Worm (Caenorhabditis elegans) whole organism, L4 larva: Measurements from ENCODE around the gene F31D4.8.

Source experiments
- F10B5.3 ChIP-seq: sonication (generic microtip); optimal IDR thresholded peaks from 2 replicates; lab custom pipeline; 2016; ENCODE audit warnings: mild to moderate bottlenecking, missing genetic modification characterization, missing compliant biosample characterization
- F44E2.7 ChIP-seq: fragments of 200-800 bp; sonication (Bioruptor generic); IDR thresholded peaks from 2 replicates; pipeline ENCODE4 v2.1.2; 2022; ENCODE audit warnings: missing genetic modification characterization, missing compliant biosample characterization
- F49E8.2 ChIP-seq: sonication (generic microtip); optimal IDR thresholded peaks from 2 replicates; lab custom pipeline; 2016; ENCODE audit warnings: missing compliant biosample characterization, mild to moderate bottlenecking, missing genetic modification characterization, borderline replicate concordance
- R02D3.7 ChIP-seq: fragments of 150-350 bp; sonication (generic microtip); optimal IDR thresholded peaks from 3 replicates; lab custom pipeline; 2014; ENCODE audit warnings: missing biosample characterization, missing genetic modification characterization
- T26A8.4 ChIP-seq: fragments of 200-800 bp; sonication (Bioruptor generic); IDR thresholded peaks from 2 replicates; pipeline ENCODE4 v1.3.6; 2022; ENCODE audit warnings: missing genetic modification characterization, missing compliant biosample characterization
- Y48G9A.11 ChIP-seq: fragments of 200-800 bp; sonication (Bioruptor generic); IDR thresholded peaks from 2 replicates; pipeline ENCODE4 v1.3.6; 2022; ENCODE audit warnings: missing genetic modification reagents, missing genetic modification characterization, missing compliant biosample characterization
- ZK546.5 ChIP-seq, 2 experiments: sonication (generic microtip); optimal IDR thresholded peaks; 2 replicates each; lab custom pipeline; 2017; ENCODE audit warnings: missing biosample characterization in 2 of 2, missing genetic modification characterization in 2 of 2
- aly-2 ChIP-seq: sonication (generic microtip); optimal IDR thresholded peaks from 2 replicates; lab custom pipeline; 2018; ENCODE audit warnings: missing biosample characterization, missing genetic modification characterization
- ama-1 ChIP-seq: fragments of 150-350 bp; optimal IDR thresholded peaks from 2 replicates; lab custom pipeline; 2014; ENCODE audit warnings: inconsistent platforms, mixed read lengths
- arid-1 ChIP-seq: fragments of 200-800 bp; sonication (Bioruptor generic); conservative IDR thresholded peaks from 2 replicates; pipeline ENCODE4 v1.3.6; 2022; ENCODE audit warnings: missing genetic modification reagents, missing genetic modification characterization, missing compliant biosample characterization
- ceh-20 ChIP-seq: fragments of 200-800 bp; sonication (Bioruptor generic); IDR thresholded peaks from 2 replicates; pipeline ENCODE4 v1.3.6; 2022; ENCODE audit warnings: missing genetic modification reagents, missing genetic modification characterization, missing compliant biosample characterization
- ceh-32 ChIP-seq: sonication (generic microtip); optimal IDR thresholded peaks from 2 replicates; lab custom pipeline; 2016; ENCODE audit warnings: mild to moderate bottlenecking, missing genetic modification characterization, missing compliant biosample characterization; ENCODE audit not compliant: poor library complexity
- ceh-44 ChIP-seq: fragments of 200-800 bp; sonication (Bioruptor generic); IDR thresholded peaks from 2 replicates; pipeline ENCODE4 v1.3.6; 2022; ENCODE audit warnings: missing genetic modification reagents, missing genetic modification characterization, missing compliant biosample characterization
- ctbp-1 ChIP-seq: fragments of 200-800 bp; sonication (Bioruptor generic); IDR thresholded peaks from 2 replicates; pipeline ENCODE4 v1.3.6; 2022; ENCODE audit warnings: missing genetic modification reagents, missing genetic modification characterization, missing compliant biosample characterization
- dmd-6 ChIP-seq: fragments of 200-800 bp; sonication (Bioruptor generic); IDR thresholded peaks from 2 replicates; pipeline ENCODE4 v1.3.6; 2022; ENCODE audit warnings: missing genetic modification reagents, missing genetic modification characterization, missing compliant biosample characterization
- dmd-8 ChIP-seq: fragments of 200-800 bp; sonication (Bioruptor generic); IDR thresholded peaks from 2 replicates; pipeline ENCODE4 v1.3.6; 2022; ENCODE audit warnings: missing genetic modification characterization, missing compliant biosample characterization
- duxl-1 ChIP-seq: sonication (generic microtip); optimal IDR thresholded peaks from 2 replicates; lab custom pipeline; 2016; ENCODE audit warnings: mild to moderate bottlenecking, missing genetic modification characterization, moderate library complexity, missing compliant biosample characterization; ENCODE audit not compliant: poor library complexity
- egl-27 ChIP-seq: sonication (generic microtip); optimal IDR thresholded peaks from 3 replicates; lab custom pipeline; 2017; ENCODE audit warnings: missing biosample characterization, missing genetic modification reagents, missing genetic modification characterization
- gei-8 ChIP-seq: fragments of 200-800 bp; sonication (Bioruptor generic); optimal IDR thresholded peaks from 2 replicates; lab custom pipeline; 2018; ENCODE audit warnings: mild to moderate bottlenecking, missing genetic modification characterization, missing compliant biosample characterization
- hlh-11 ChIP-seq: fragments of 200-800 bp; sonication (Bioruptor generic); optimal IDR thresholded peaks from 2 replicates; lab custom pipeline; 2018; ENCODE audit warnings: mild to moderate bottlenecking, missing genetic modification characterization, missing compliant biosample characterization
- hlh-30 ChIP-seq: sonication (generic microtip); optimal IDR thresholded peaks from 2 replicates; lab custom pipeline; 2017; ENCODE audit warnings: antibody characterized with exemption, mild to moderate bottlenecking, missing genetic modification characterization, missing compliant biosample characterization; ENCODE audit not compliant: insufficient read depth
- lim-7 ChIP-seq: fragments of 200-800 bp; sonication (Bioruptor generic); IDR thresholded peaks from 2 replicates; pipeline ENCODE4 v1.3.6; 2022; ENCODE audit warnings: missing genetic modification characterization, missing compliant biosample characterization
- lin-15B ChIP-seq: fragments of 150-350 bp; sonication (generic microtip); optimal IDR thresholded peaks from 3 replicates; lab custom pipeline; 2014; ENCODE audit warnings: missing biosample characterization, missing genetic modification characterization
- lin-29 ChIP-seq: fragments of 200-800 bp; sonication (Bioruptor generic); IDR thresholded peaks from 2 replicates; pipeline ENCODE4 v1.3.6; 2022; ENCODE audit warnings: missing genetic modification reagents, missing genetic modification characterization, missing compliant biosample characterization
- lin-38 ChIP-seq: fragments of 200-800 bp; sonication (Bioruptor generic); IDR thresholded peaks from 2 replicates; pipeline ENCODE4 v1.3.6; 2022; ENCODE audit warnings: missing genetic modification reagents, missing genetic modification characterization, missing compliant biosample characterization
- madf-5 ChIP-seq, 2 experiments: fragments of 200-800 bp; sonication (Bioruptor generic); IDR thresholded peaks; 2 replicates each; pipeline ENCODE4 v1.3.6; 2022; ENCODE audit warnings: missing compliant biosample characterization in 2 of 2, missing genetic modification characterization in 2 of 2
- mdl-1 ChIP-seq, 2 experiments: fragments of 150-350 bp in 1 of 2; sonication (generic microtip) in 1 of 2; optimal IDR thresholded peaks; 2 replicates each; lab custom pipeline; 2014 to 2017; ENCODE audit warnings: missing biosample characterization in 2 of 2, missing genetic modification characterization in 2 of 2
- mdt-29 ChIP-seq: fragments of 200-800 bp; sonication (Bioruptor generic); IDR thresholded peaks from 2 replicates; pipeline ENCODE4 v1.3.6; 2022; ENCODE audit warnings: missing genetic modification reagents, missing genetic modification characterization, missing compliant biosample characterization
- mep-1 ChIP-seq: fragments of 150-350 bp; sonication (generic microtip); optimal IDR thresholded peaks from 3 replicates; lab custom pipeline; 2014; ENCODE audit warnings: missing biosample characterization, missing genetic modification characterization
- mes-2 ChIP-seq: sonication (generic microtip); optimal IDR thresholded peaks from 2 replicates; lab custom pipeline; 2016; ENCODE audit warnings: missing genotype, mild to moderate bottlenecking, missing genetic modification characterization, missing compliant biosample characterization; ENCODE audit not compliant: poor library complexity, severe bottlenecking
- mxl-3 ChIP-seq: fragments of 200-800 bp; sonication (Bioruptor generic); optimal IDR thresholded peaks from 2 replicates; lab custom pipeline; 2018; ENCODE audit warnings: mild to moderate bottlenecking, missing genetic modification characterization, missing compliant biosample characterization
- nhr-10 ChIP-seq: fragments of 150-350 bp; optimal IDR thresholded peaks from 2 replicates; lab custom pipeline; 2014; ENCODE audit warnings: missing biosample characterization, missing genetic modification characterization
- nhr-102 ChIP-seq: sonication (generic microtip); optimal IDR thresholded peaks from 2 replicates; lab custom pipeline; 2016; ENCODE audit warnings: mild to moderate bottlenecking, missing genetic modification characterization, moderate library complexity, missing compliant biosample characterization
- nhr-111 ChIP-seq: fragments of 200-800 bp; sonication (Bioruptor generic); optimal IDR thresholded peaks from 2 replicates; lab custom pipeline; 2018; ENCODE audit warnings: mild to moderate bottlenecking, missing genetic modification characterization, missing compliant biosample characterization
- nhr-25 ChIP-seq: sonication (generic microtip); optimal IDR thresholded peaks from 2 replicates; lab custom pipeline; 2017; ENCODE audit warnings: missing genetic modification characterization, mild to moderate bottlenecking, missing compliant biosample characterization, antibody characterized with exemption, moderate library complexity, borderline replicate concordance; ENCODE audit not compliant: insufficient read depth
- nhr-42 ChIP-seq: fragments of 200-800 bp; sonication (Bioruptor generic); IDR thresholded peaks from 2 replicates; pipeline ENCODE4 v1.3.6; 2022; ENCODE audit warnings: missing genetic modification characterization, missing compliant biosample characterization
- nhr-48 ChIP-seq: sonication (generic microtip); optimal IDR thresholded peaks from 2 replicates; lab custom pipeline; 2016; ENCODE audit warnings: mild to moderate bottlenecking, missing genetic modification characterization, missing compliant biosample characterization
- nhr-6 ChIP-seq: fragments of 150-350 bp; optimal IDR thresholded peaks from 2 replicates; lab custom pipeline; 2014; ENCODE audit warnings: missing biosample characterization, missing genetic modification characterization
- nhr-76 ChIP-seq: fragments of 150-350 bp; optimal IDR thresholded peaks from 2 replicates; lab custom pipeline; 2014; ENCODE audit warnings: missing biosample characterization, missing genetic modification characterization
- rbr-2 ChIP-seq: sonication (generic microtip); optimal IDR thresholded peaks from 2 replicates; lab custom pipeline; 2016; ENCODE audit warnings: missing genotype, missing genetic modification characterization, missing compliant biosample characterization
- sdz-12 ChIP-seq: fragments of 200-800 bp; sonication (Bioruptor generic); optimal IDR thresholded peaks from 2 replicates; lab custom pipeline; 2018; ENCODE audit warnings: mild to moderate bottlenecking, missing genetic modification characterization, missing compliant biosample characterization
- skn-1 ChIP-seq: fragments of 150-350 bp; optimal IDR thresholded peaks from 2 replicates; lab custom pipeline; 2014; ENCODE audit warnings: missing biosample characterization, missing genetic modification characterization
- spr-1 ChIP-seq: sonication (generic microtip); optimal IDR thresholded peaks from 2 replicates; lab custom pipeline; 2016; ENCODE audit warnings: mild to moderate bottlenecking, missing genetic modification characterization, missing compliant biosample characterization
- tag-97 ChIP-seq: fragments of 200-800 bp; sonication (Bioruptor generic); IDR thresholded peaks from 2 replicates; pipeline ENCODE4 v1.3.6; 2022; ENCODE audit warnings: missing genetic modification characterization, missing compliant biosample characterization
- unc-130 ChIP-seq: sonication (generic microtip); optimal IDR thresholded peaks from 2 replicates; lab custom pipeline; 2016; ENCODE audit warnings: missing genetic modification reagents, missing genetic modification characterization, missing compliant biosample characterization
- vab-7 ChIP-seq: fragments of 200-800 bp; sonication (Bioruptor generic); IDR thresholded peaks from 2 replicates; pipeline ENCODE4 v1.3.6; 2022; ENCODE audit warnings: missing genetic modification reagents, missing genetic modification characterization, missing compliant biosample characterization
- zag-1 ChIP-seq: fragments of 150-350 bp; optimal IDR thresholded peaks from 2 replicates; lab custom pipeline; 2014; ENCODE audit warnings: missing biosample characterization, missing genetic modification characterization
- zfp-2 ChIP-seq: sonication (generic microtip); optimal IDR thresholded peaks from 2 replicates; lab custom pipeline; 2016; ENCODE audit warnings: mild to moderate bottlenecking, missing genetic modification characterization, missing compliant biosample characterization
- zip-11 ChIP-seq: fragments of 200-800 bp; sonication (Bioruptor generic); IDR thresholded peaks from 2 replicates; pipeline ENCODE4 v1.3.6; 2022; ENCODE audit warnings: missing genetic modification characterization, missing compliant biosample characterization
- ztf-7 ChIP-seq: fragments of 150-350 bp; optimal IDR thresholded peaks from 2 replicates; lab custom pipeline; 2014; ENCODE audit warnings: missing biosample characterization, missing genetic modification characterization

F31D4.8 gene

ce11 chrV:20845524-20846208 is 22.6 kb downstream of the F31D4.8 start, which contains the start of the genes F31D4.2 and fkb-6 (continued):
- TF ChIP-seq mes-2 (peak; percentile 81), mep-1 (tag; lab: Kevin White, UChicago) (peak; percentile 68), duxl-1 (tag; lab: Kevin White, UChicago) (no peak), aly-2 (tag; lab: Kevin White, UChicago) (no peak), mdt-29 (GFP tag; lab: Robert Waterston, UW) (peak; percentile 74), F10B5.3 (tag; lab: Kevin White, UChicago) (no peak), dmd-6 (peak; percentile 52), gei-8 (GFP tag; lab: Kevin White, UChicago) (no peak), ZK546.5 (tag; optimal IDR thresholded peaks at IDR 0.05; lab: Kevin White, UChicago) (no peak), lin-38 (GFP tag; lab: Robert Waterston, UW) (peak; percentile 75), mdl-1 (tag; optimal IDR thresholded peaks at IDR 0.05; lab: Kevin White, UChicago) (no peak), ceh-44 (GFP tag; lab: Robert Waterston, UW) (no peak), nhr-102 (tag; lab: Kevin White, UChicago) (no peak), nhr-10 (tag; lab: Kevin White, UChicago) (no peak), F44E2.7 (GFP tag; lab: Robert Waterston, UW) (no peak), zip-11 (GFP tag; lab: Robert Waterston, UW) (no peak), ctbp-1 (GFP tag; lab: Robert Waterston, UW) (0 out of 2 replicates have a peak, but pooled peaks have one; percentile 26), spr-1 (tag; lab: Kevin White, UChicago) (peak; percentile 1), F49E8.2 (tag; lab: Kevin White, UChicago) (peak; percentile 35), unc-130 (GFP tag; lab: Kevin White, UChicago) (no peak), ama-1 (lab: Kevin White, UChicago) (no peak), T26A8.4 (GFP tag; lab: Robert Waterston, UW) (peak; percentile 72), dmd-8 (GFP tag; lab: Robert Waterston, UW) (no peak), egl-27 (no peak), hlh-30 (tag; lab: Kevin White, UChicago) (peak; percentile 58), ceh-20 (GFP tag; lab: Robert Waterston, UW) (peak; percentile 49), vab-7 (GFP tag; lab: Robert Waterston, UW) (no peak), ceh-32 (tag; lab: Kevin White, UChicago) (no peak), nhr-111 (GFP tag; lab: Kevin White, UChicago) (no peak), nhr-42 (GFP tag; lab: Robert Waterston, UW) (no peak), arid-1 (peak; percentile 68; the same call in 1 of the 2 replicates), nhr-48 (tag; lab: Kevin White, UChicago) (no peak), hlh-11 (peak; percentile 58), nhr-6 (tag; lab: Kevin White, UChicago) (peak; percentile 27), rbr-2 (tag; lab: Kevin White, UChicago) (peak; percentile 60), R02D3.7 (tag; lab: Kevin White, UChicago) (no peak), nhr-76 (tag; lab: Kevin White, UChicago) (no peak), zag-1 (tag; lab: Kevin White, UChicago) (no peak), lin-29 (GFP tag; lab: Robert Waterston, UW) (no peak), madf-5 (GFP tag; IDR thresholded peaks at IDR 0.05; lab: Robert Waterston, UW) (no peak), ztf-7 (tag; lab: Kevin White, UChicago) (peak; percentile 56), Y48G9A.11 (GFP tag; lab: Robert Waterston, UW) (0 out of 2 replicates have a peak, but pooled peaks have one; percentile 5), skn-1 (no peak), nhr-25 (tag; lab: Kevin White, UChicago) (no peak), tag-97 (GFP tag; lab: Robert Waterston, UW) (no peak), lin-15B (tag; lab: Kevin White, UChicago) (no peak), lim-7 (no peak), sdz-12 (no peak), zfp-2 (tag; lab: Kevin White, UChicago) (no peak), mxl-3 (GFP tag; lab: Kevin White, UChicago) (no peak)
